Fruit fly (Drosophila melanogaster): ENCODE data around the gene CG4830.

CG4830 gene

dm6 chr3R:12244468-12245060, 34.4 kb upstream of the CG4830 start (continued):
- no peak for TF ChIP-seq CG8924 (tag; optimal IDR thresholded peaks at IDR 0.05)
- TF ChIP-seq odd (GFP tag; optimal IDR thresholded peaks at IDR 0.05) = no peak
- TF ChIP-seq oc (tag; optimal IDR thresholded peaks at IDR 0.05) = no peak
- no peak for TF ChIP-seq CHES-1-like (GFP tag; optimal IDR thresholded peaks at IDR 0.05)
- no peak for TF ChIP-seq Max (GFP tag; optimal IDR thresholded peaks at IDR 0.05)
- no peak for TF ChIP-seq twi (tag; optimal IDR thresholded peaks at IDR 0.05)
- no peak for TF ChIP-seq grau (tag; optimal IDR thresholded peaks at IDR 0.05)
- no peak for TF ChIP-seq Dp (GFP tag; optimal IDR thresholded peaks at IDR 0.05)
- TF ChIP-seq grn (GFP tag; optimal IDR thresholded peaks at IDR 0.05) = peak; percentile 17
- 0 out of 2 replicates have a peak, but pooled peaks have one; percentile 14 for TF ChIP-seq sna (GFP tag; IDR thresholded peaks at IDR 0.05; ENCODE audit: partially characterized antibody)
- TF ChIP-seq CG1603 (tag; optimal IDR thresholded peaks at IDR 0.05) = peak; percentile 10
- no peak for TF ChIP-seq mld (GFP tag; IDR thresholded peaks at IDR 0.05; ENCODE audit: partially characterized antibody)
- TF ChIP-seq CG43689 (GFP tag; IDR thresholded peaks at IDR 0.05) = no peak
- TF ChIP-seq Fer1 (GFP tag; optimal IDR thresholded peaks at IDR 0.05) = no peak
- TF ChIP-seq zen2 (GFP tag; IDR thresholded peaks at IDR 0.05; ENCODE audit: partially characterized antibody) = peak; percentile 27; the same call in 1 of the 3 replicates
- no peak for TF ChIP-seq CG18011 (GFP tag; optimal IDR thresholded peaks at IDR 0.05)
- peak; percentile 13 for TF ChIP-seq gsb-n (tag; optimal IDR thresholded peaks at IDR 0.05)
- TF ChIP-seq HLH4C (GFP tag; IDR thresholded peaks at IDR 0.05; ENCODE audit: partially characterized antibody) = no peak; the same call in 2 of the 3 replicates
- TF ChIP-seq lov (optimal IDR thresholded peaks at IDR 0.05) = no peak
- no peak for TF ChIP-seq lov (GFP tag; IDR thresholded peaks at IDR 0.05)
- no peak for TF ChIP-seq CG12942 (GFP tag; optimal IDR thresholded peaks at IDR 0.05)
- TF ChIP-seq CrebB (tag; optimal IDR thresholded peaks at IDR 0.05) = no peak
- peak; percentile 87; the same call in 2 of the 3 replicates for TF ChIP-seq CG2199 (GFP tag; IDR thresholded peaks at IDR 0.05)
- TF ChIP-seq Doc2 (GFP tag; IDR thresholded peaks at IDR 0.05) = no peak
- TF ChIP-seq Side (GFP tag; optimal IDR thresholded peaks at IDR 0.05) = no peak
- TF ChIP-seq shn (GFP tag; optimal IDR thresholded peaks at IDR 0.05) = no peak
- TF ChIP-seq seq (GFP tag; IDR thresholded peaks at IDR 0.05) = 0 out of 2 replicates have a peak, but pooled peaks have one; percentile 38
- TF ChIP-seq CG8478 (optimal IDR thresholded peaks at IDR 0.05) = no peak
- no peak for TF ChIP-seq CG9817 (tag; optimal IDR thresholded peaks at IDR 0.05)
- TF ChIP-seq Hand (GFP tag; optimal IDR thresholded peaks at IDR 0.05) = no peak
- 0 out of 2 replicates have a peak, but pooled peaks have one; percentile 8 for TF ChIP-seq CG4360 (GFP tag; IDR thresholded peaks at IDR 0.05)
- no peak for TF ChIP-seq sug (tag; optimal IDR thresholded peaks at IDR 0.05)
- peak; percentile 36 for TF ChIP-seq CTCF (GFP tag; optimal IDR thresholded peaks at IDR 0.05)
- TF ChIP-seq Opbp (GFP tag; IDR thresholded peaks at IDR 0.05; ENCODE audit: partially characterized antibody) = 0 out of 3 replicates have a peak, but pooled peaks have one; percentile 10
- TF ChIP-seq Trl (optimal IDR thresholded peaks at IDR 0.05) = peak; percentile 59 to 69
- TF ChIP-seq Trl (GFP tag; optimal IDR thresholded peaks at IDR 0.05) = no peak
- no peak for TF ChIP-seq dpn (GFP tag; optimal IDR thresholded peaks at IDR 0.05)
- TF ChIP-seq bbx (GFP tag; IDR thresholded peaks at IDR 0.05; ENCODE audit: partially characterized antibody) = peak; percentile 57; the same call in 1 of the 2 replicates
- TF ChIP-seq CG10366 (GFP tag; IDR thresholded peaks at IDR 0.05) = no peak
- TF ChIP-seq CG16813 (GFP tag; IDR thresholded peaks at IDR 0.05; ENCODE audit: partially characterized antibody) = no peak
- no peak for TF ChIP-seq Gsc (GFP tag; IDR thresholded peaks at IDR 0.05)
- TF ChIP-seq vvl (GFP tag; IDR thresholded peaks at IDR 0.05) = 0 out of 2 replicates have a peak, but pooled peaks have one; percentile 51
- peak; percentile 64; the same call in 1 of the 2 replicates for TF ChIP-seq Bgb (GFP tag; IDR thresholded peaks at IDR 0.05; ENCODE audit: partially characterized antibody)
- no peak for TF ChIP-seq CG6765 (GFP tag; optimal IDR thresholded peaks at IDR 0.05)
- no peak for TF ChIP-seq CG1602 (GFP tag; optimal IDR thresholded peaks at IDR 0.05)
- TF ChIP-seq tna (GFP tag; IDR thresholded peaks at IDR 0.05; ENCODE audit: partially characterized antibody) = peak; percentile 27; the same call in 1 of the 2 replicates
- TF ChIP-seq Fer3 (tag; optimal IDR thresholded peaks at IDR 0.05) = no peak
- no peak for TF ChIP-seq Lhr (GFP tag; optimal IDR thresholded peaks at IDR 0.05)
- no peak for TF ChIP-seq CG17612 (GFP tag; IDR thresholded peaks at IDR 0.05)
- TF ChIP-seq Fer2 (tag; optimal IDR thresholded peaks at IDR 0.05) = no peak

All from whole organism, embryonic.